Fruit fly (Drosophila melanogaster) whole organism, adult: Measurements from ENCODE around the gene sturkopf.

ENCODE experiments used
- CG1620 ChIP-seq: fragments of 200-800 bp; sonication (Bioruptor generic); optimal IDR thresholded peaks from 2 replicates; lab custom pipeline; 2016; ENCODE audit warnings: missing biosample characterization, missing genetic modification characterization
- CG5204 ChIP-seq: fragments of 200-800 bp; sonication (Bioruptor generic); optimal IDR thresholded peaks from 2 replicates; lab custom pipeline; 2016; ENCODE audit warnings: missing biosample characterization, missing genetic modification characterization
- Clk ChIP-seq: fragments of 200-800 bp; sonication (Bioruptor generic); optimal IDR thresholded peaks from 2 replicates; lab custom pipeline; 2017; ENCODE audit warnings: missing biosample characterization, missing genetic modification characterization
- Mnt ChIP-seq: fragments of 200-800 bp; sonication (Bioruptor generic); optimal IDR thresholded peaks from 2 replicates; lab custom pipeline; 2016; ENCODE audit warnings: missing biosample characterization, mild to moderate bottlenecking, missing genetic modification characterization
- kay ChIP-seq: fragments of 200-800 bp; sonication (Bioruptor generic); peaks from one replicate; lab custom pipeline; 2016; ENCODE audit warnings: missing biosample characterization, missing genetic modification characterization, borderline replicate concordance
- ovo ChIP-seq: fragments of 200-800 bp; sonication (Bioruptor generic); optimal IDR thresholded peaks from 2 replicates; lab custom pipeline; 2016; ENCODE audit warnings: missing biosample characterization, missing genetic modification characterization
- toe ChIP-seq: fragments of 200-800 bp; sonication (Bioruptor generic); optimal IDR thresholded peaks from 2 replicates; lab custom pipeline; 2016; ENCODE audit warnings: missing biosample characterization, missing genetic modification characterization

DNA sequence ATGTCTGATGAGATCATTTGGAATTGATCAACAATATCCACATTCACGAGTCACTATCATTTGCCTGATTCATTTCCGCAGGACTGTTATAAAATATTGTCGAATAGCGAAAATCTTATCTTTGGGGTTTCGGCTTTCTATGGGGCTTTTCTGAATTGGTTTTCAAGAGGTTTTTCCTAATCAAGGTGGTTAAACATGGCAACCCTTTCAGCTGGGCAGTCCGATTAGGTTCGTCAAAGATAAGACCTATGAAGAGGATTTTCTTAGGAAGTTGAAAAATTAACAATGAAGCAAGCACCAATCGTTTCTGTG lies 12.4 kb upstream of the sturkopf start:
- TF ChIP-seq kay (GFP tag; lab: Kevin White, UChicago), result no peak
- TF ChIP-seq Mnt (GFP tag; lab: Kevin White, UChicago), result no peak
- TF ChIP-seq CG1620, result no peak
- TF ChIP-seq toe, result no peak
- no peak for TF ChIP-seq CG5204 (GFP tag; lab: Kevin White, UChicago)
- no peak for TF ChIP-seq Clk (GFP tag; lab: Kevin White, UChicago)
- no peak for TF ChIP-seq ovo (GFP tag; lab: Kevin White, UChicago)
